Fruit fly (Drosophila melanogaster) whole organism, pupa: ENCODE measurements around the gene EMC5.

Source experiments
- CG10348 ChIP-seq: fragments of 200-800 bp; sonication (Bioruptor generic); IDR thresholded peaks from 2 replicates; pipeline ENCODE4 v1.3.6; 2022; ENCODE audit warnings: missing biosample characterization, missing genetic modification characterization
- CG13204 ChIP-seq: fragments of 200-800 bp; sonication (Bioruptor generic); optimal IDR thresholded peaks from 2 replicates; lab custom pipeline; 2018; ENCODE audit warnings: missing biosample characterization, mild to moderate bottlenecking, missing genetic modification characterization, moderate library complexity
- CG15710 ChIP-seq: fragments of 200-800 bp; sonication (Bioruptor generic); optimal IDR thresholded peaks from 2 replicates; lab custom pipeline; 2018; ENCODE audit warnings: missing biosample characterization, mild to moderate bottlenecking, missing genetic modification characterization, moderate library complexity
- CG17806 ChIP-seq: fragments of 200-800 bp; sonication (Bioruptor generic); optimal IDR thresholded peaks from 2 replicates; lab custom pipeline; 2018; ENCODE audit warnings: missing biosample characterization, mild to moderate bottlenecking, missing genetic modification characterization, moderate library complexity
- CG32121 ChIP-seq: fragments of 200-800 bp; sonication (Bioruptor generic); IDR thresholded peaks from 2 replicates; pipeline ENCODE4 v1.3.6; 2022; ENCODE audit warnings: missing biosample characterization, missing genetic modification characterization
- CG34367 ChIP-seq: fragments of 200-800 bp; sonication (Bioruptor generic); optimal IDR thresholded peaks from 2 replicates; lab custom pipeline; 2018; ENCODE audit warnings: missing biosample characterization, mild to moderate bottlenecking, missing genetic modification characterization
- CG8301 ChIP-seq: fragments of 200-800 bp; sonication (Bioruptor generic); optimal IDR thresholded peaks from 2 replicates; lab custom pipeline; 2018; ENCODE audit warnings: missing biosample characterization, mild to moderate bottlenecking, missing genetic modification characterization
- D1 ChIP-seq: fragments of 200-800 bp; sonication (Bioruptor generic); optimal IDR thresholded peaks from 2 replicates; lab custom pipeline; 2018; ENCODE audit warnings: missing biosample characterization, mild to moderate bottlenecking, missing genetic modification characterization, moderate library complexity
- EcR ChIP-seq: fragments of 200-800 bp; sonication (Bioruptor generic); optimal IDR thresholded peaks from 3 replicates; lab custom pipeline; 2019; ENCODE audit warnings: missing biosample characterization, missing genetic modification characterization, mild to moderate bottlenecking, moderate library complexity, missing genetic modification reagents
- Ets98B ChIP-seq: fragments of 200-800 bp; sonication (Bioruptor generic); IDR thresholded peaks from 2 replicates; pipeline ENCODE4 v1.3.6; 2022; ENCODE audit warnings: missing biosample characterization, missing genetic modification characterization
- Snoo ChIP-seq: fragments of 200-800 bp; sonication (Bioruptor generic); optimal IDR thresholded peaks from 3 replicates; lab custom pipeline; 2017; ENCODE audit warnings: missing biosample characterization, mild to moderate bottlenecking, missing genetic modification characterization, inconsistent platforms
- fd96Ca ChIP-seq: fragments of 200-800 bp; sonication (Bioruptor generic); IDR thresholded peaks from 3 replicates; pipeline ENCODE4 v1.3.6; 2022; ENCODE audit warnings: missing biosample characterization, missing genetic modification characterization
- gl ChIP-seq: fragments of 200-800 bp; sonication (Bioruptor generic); optimal IDR thresholded peaks from 2 replicates; lab custom pipeline; 2018; ENCODE audit warnings: missing biosample characterization, mild to moderate bottlenecking, missing genetic modification characterization
- rn ChIP-seq: fragments of 200-800 bp; sonication (Bioruptor generic); IDR thresholded peaks from 2 replicates; pipeline ENCODE4 v1.3.6; 2022; ENCODE audit warnings: missing biosample characterization, missing genetic modification characterization

- TF ChIP-seq D1 (tag; lab: Kevin White, UChicago) (no peak), CG13204 (no peak), CG34367 (tag; lab: Kevin White, UChicago) (no peak), CG32121 (GFP tag; lab: Robert Waterston, UW) (no peak), rn (GFP tag; lab: Robert Waterston, UW) (no peak), fd96Ca (no peak), Snoo (tag; lab: Kevin White, UChicago) (no peak), EcR (GFP tag; lab: Kevin White, UChicago) (no peak), CG10348 (GFP tag; lab: Robert Waterston, UW) (no peak), CG15710 (no peak), CG17806 (no peak), Ets98B (GFP tag; lab: Robert Waterston, UW) (no peak), gl (tag; lab: Kevin White, UChicago) (no peak), CG8301 (tag; lab: Kevin White, UChicago) (no peak)
These were observed 9.6 kb downstream of the EMC5 start, which contains the start of gene CG31792 for dm6 chr2L:18997148-18997547.
